Fruit fly (Drosophila melanogaster) whole organism, embryonic: ENCODE measurements around the gene CG17283.

Source experiments
- Neu2 ChIP-seq: fragments of 200-800 bp; sonication (Bioruptor generic); optimal IDR thresholded peaks from 3 replicates; lab custom pipeline; 2016; ENCODE audit warnings: missing biosample characterization, missing genetic modification characterization, borderline replicate concordance
- NfI ChIP-seq: fragments of 200-800 bp; sonication (Bioruptor generic); optimal IDR thresholded peaks from 3 replicates; lab custom pipeline; 2018; ENCODE audit warnings: missing biosample characterization, mild to moderate bottlenecking, missing genetic modification characterization, moderate library complexity
- Xrp1 ChIP-seq: fragments of 200-800 bp; sonication (Bioruptor generic); IDR thresholded peaks from 2 replicates; pipeline ENCODE4 v1.3.6; 2022; ENCODE audit warnings: missing biosample characterization, missing genetic modification characterization
- insv ChIP-seq, 2 experiments: fragments of 200-800 bp; sonication (Bioruptor generic); optimal IDR thresholded peaks; 3 replicates each; lab custom pipeline; 2016 to 2018; ENCODE audit warnings: missing biosample characterization in 2 of 2, missing genetic modification characterization in 2 of 2
- odd ChIP-seq: fragments of 200-800 bp; sonication (Bioruptor generic); optimal IDR thresholded peaks from 2 replicates; lab custom pipeline; 2017; ENCODE audit warnings: missing biosample characterization, mild to moderate bottlenecking, missing genetic modification characterization
- peb ChIP-seq: fragments of 200-800 bp; sonication (Bioruptor generic); IDR thresholded peaks from 2 replicates; pipeline ENCODE4 v1.3.6; 2022; ENCODE audit warnings: missing biosample characterization, missing genetic modification characterization
- psq ChIP-seq: fragments of 200-800 bp; sonication (Bioruptor generic); optimal IDR thresholded peaks from 2 replicates; lab custom pipeline; 2017; ENCODE audit warnings: missing biosample characterization, missing genetic modification characterization
- trem ChIP-seq: fragments of 200-800 bp; optimal IDR thresholded peaks from 3 replicates; lab custom pipeline; 2019; ENCODE audit warnings: missing biosample characterization, mild to moderate bottlenecking, missing genetic modification characterization, moderate library complexity

DNA sequence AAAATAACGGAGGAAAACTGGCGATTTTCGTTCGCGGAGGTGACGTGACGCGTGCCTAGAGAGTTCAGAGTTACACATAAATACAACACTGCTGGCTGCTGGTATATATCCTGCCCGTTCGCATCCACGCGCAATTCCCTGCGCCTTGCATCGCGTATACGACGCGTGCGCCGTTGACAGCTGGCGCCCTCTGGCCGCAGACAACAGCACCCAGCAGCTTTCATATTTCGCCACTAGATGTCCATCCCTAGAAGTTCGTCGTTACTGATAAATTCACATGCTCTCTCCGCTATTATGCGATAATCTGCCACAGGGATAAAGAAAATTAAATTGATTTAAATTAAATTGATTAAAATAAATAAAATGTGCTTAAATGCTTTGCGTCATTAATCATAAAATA, 5.2 kb upstream of the CG17283 start, which contains the start of gene Sur-8:
- no peak for TF ChIP-seq trem (tag; lab: Kevin White, UChicago)
- no peak for TF ChIP-seq psq (GFP tag; lab: Kevin White, UChicago)
- TF ChIP-seq odd (GFP tag; lab: Kevin White, UChicago) = peak; percentile 12
- TF ChIP-seq insv (GFP tag; optimal IDR thresholded peaks at IDR 0.05; lab: Kevin White, UChicago) = no peak
- peak; percentile 36; the same call in 1 of the 2 replicates for TF ChIP-seq Xrp1 (GFP tag; lab: Robert Waterston, UW)
- TF ChIP-seq NfI (GFP tag; lab: Kevin White, UChicago) = peak; percentile 67
- no peak for TF ChIP-seq peb (GFP tag; lab: Robert Waterston, UW)
- TF ChIP-seq Neu2 (GFP tag; lab: Kevin White, UChicago) = no peak
